Worm (Caenorhabditis elegans): ENCODE data around the gene ZC412.3.

ZC412.3 gene

DNA sequence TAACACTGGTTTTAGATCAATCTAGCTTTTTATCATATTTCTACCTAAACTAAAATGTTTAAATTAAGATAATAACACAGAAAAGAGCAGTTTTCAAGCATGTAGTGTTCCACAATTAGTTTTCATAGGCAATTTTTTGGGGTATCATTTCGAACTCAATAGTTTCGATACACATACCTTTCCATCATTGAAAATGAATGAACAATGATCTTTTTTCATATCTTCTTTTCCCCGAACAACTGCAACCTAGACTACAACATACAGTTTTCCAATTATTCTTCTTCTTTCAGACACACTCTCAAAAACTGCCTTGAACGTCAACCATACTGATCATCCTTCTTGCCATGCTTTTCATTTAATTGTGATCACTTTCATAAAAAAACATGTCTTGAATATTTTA is 47.2 kb downstream of the ZC412.3 start, which contains the start of gene W06A7.4:
W06A7.4 (plus strand) TSS at position 301 of the 400 bp plus-strand sequence.
- TF ChIP-seq ztf-29 (GFP tag; IDR thresholded peaks at IDR 0.05) (no peak), flt-1 (GFP tag; IDR thresholded peaks at IDR 0.05) (no peak), med-1 (GFP tag; optimal IDR thresholded peaks at IDR 0.05; ENCODE audit: insufficient read depth) (no peak), cog-1 (tag; optimal IDR thresholded peaks at IDR 0.05) (no peak), T22C8.4 (GFP tag; IDR thresholded peaks at IDR 0.05) (no peak), tab-1 (GFP tag; IDR thresholded peaks at IDR 0.05) (no peak), ztf-23 (GFP tag; IDR thresholded peaks at IDR 0.05) (no peak), klf-2 (GFP tag; conservative IDR thresholded peaks at IDR 0.05) (no peak), ref-1 (GFP tag; conservative IDR thresholded peaks at IDR 0.05) (no peak)

DNA sequence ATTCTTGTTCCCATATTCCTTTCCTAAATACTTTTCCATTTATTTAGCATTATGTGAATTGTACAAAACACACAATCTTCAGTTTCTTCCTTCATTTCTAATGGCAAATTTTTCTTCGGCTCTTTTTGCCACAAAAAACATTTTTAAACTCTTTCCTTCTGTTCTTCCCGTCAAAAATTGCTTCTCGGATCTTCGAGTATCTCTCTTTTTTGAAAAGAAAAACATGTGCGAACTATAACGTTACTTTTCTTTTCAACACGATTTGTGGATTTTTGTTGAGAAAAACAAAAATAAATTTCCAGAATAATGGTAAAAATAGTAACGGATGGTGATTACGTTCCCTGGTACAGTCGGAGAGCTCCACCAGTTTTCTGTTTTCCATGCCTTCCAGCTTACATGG is 49.8 kb downstream of the ZC412.3 start, which contains the start of gene W06A7.2:
W06A7.2 (plus strand) TSS at position 301 of the 400 bp plus-strand sequence.
- no peak for TF ChIP-seq ref-1 (GFP tag; conservative IDR thresholded peaks at IDR 0.05)
- TF ChIP-seq ztf-29 (GFP tag; IDR thresholded peaks at IDR 0.05): no peak
- TF ChIP-seq ztf-23 (GFP tag; IDR thresholded peaks at IDR 0.05): no peak
- no peak for TF ChIP-seq med-1 (GFP tag; optimal IDR thresholded peaks at IDR 0.05; ENCODE audit: insufficient read depth)
- TF ChIP-seq T22C8.4 (GFP tag; IDR thresholded peaks at IDR 0.05): no peak
- no peak for TF ChIP-seq flt-1 (GFP tag; IDR thresholded peaks at IDR 0.05)
- TF ChIP-seq klf-2 (GFP tag; conservative IDR thresholded peaks at IDR 0.05): no peak
- no peak for TF ChIP-seq tab-1 (GFP tag; IDR thresholded peaks at IDR 0.05)
- no peak for TF ChIP-seq cog-1 (tag; optimal IDR thresholded peaks at IDR 0.05)

DNA sequence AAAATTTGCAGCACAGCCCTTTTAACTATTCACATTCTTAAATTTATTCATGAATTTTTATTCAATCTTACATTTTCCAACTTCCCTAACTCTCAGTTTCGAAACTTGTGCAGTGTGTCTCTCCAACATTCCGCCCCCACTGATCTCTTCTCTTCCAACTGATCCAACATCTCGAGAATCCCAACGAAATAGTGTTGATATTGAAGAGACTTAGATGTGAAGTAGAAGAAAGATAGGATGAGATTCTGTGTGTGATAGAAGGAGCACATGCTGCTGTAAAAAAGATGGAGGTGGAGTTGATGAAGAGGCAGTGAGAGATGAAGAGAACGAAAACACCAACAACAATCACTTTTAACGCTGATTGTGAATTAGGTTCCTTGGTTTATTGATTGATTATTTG is 51.0 kb downstream of the ZC412.3 start:
- TF ChIP-seq ztf-29 (GFP tag; IDR thresholded peaks at IDR 0.05) (no peak), flt-1 (GFP tag; IDR thresholded peaks at IDR 0.05) (no peak), med-1 (GFP tag; optimal IDR thresholded peaks at IDR 0.05; ENCODE audit: insufficient read depth) (no peak), cog-1 (tag; optimal IDR thresholded peaks at IDR 0.05) (no peak), tab-1 (GFP tag; IDR thresholded peaks at IDR 0.05) (no peak), T22C8.4 (GFP tag; IDR thresholded peaks at IDR 0.05) (no peak), ztf-23 (GFP tag; IDR thresholded peaks at IDR 0.05) (no peak), ref-1 (GFP tag; conservative IDR thresholded peaks at IDR 0.05) (no peak), klf-2 (GFP tag; conservative IDR thresholded peaks at IDR 0.05) (no peak)
